Fruit fly (Drosophila melanogaster): ENCODE measurements around the gene tfc.

Gene tfc

DNA sequence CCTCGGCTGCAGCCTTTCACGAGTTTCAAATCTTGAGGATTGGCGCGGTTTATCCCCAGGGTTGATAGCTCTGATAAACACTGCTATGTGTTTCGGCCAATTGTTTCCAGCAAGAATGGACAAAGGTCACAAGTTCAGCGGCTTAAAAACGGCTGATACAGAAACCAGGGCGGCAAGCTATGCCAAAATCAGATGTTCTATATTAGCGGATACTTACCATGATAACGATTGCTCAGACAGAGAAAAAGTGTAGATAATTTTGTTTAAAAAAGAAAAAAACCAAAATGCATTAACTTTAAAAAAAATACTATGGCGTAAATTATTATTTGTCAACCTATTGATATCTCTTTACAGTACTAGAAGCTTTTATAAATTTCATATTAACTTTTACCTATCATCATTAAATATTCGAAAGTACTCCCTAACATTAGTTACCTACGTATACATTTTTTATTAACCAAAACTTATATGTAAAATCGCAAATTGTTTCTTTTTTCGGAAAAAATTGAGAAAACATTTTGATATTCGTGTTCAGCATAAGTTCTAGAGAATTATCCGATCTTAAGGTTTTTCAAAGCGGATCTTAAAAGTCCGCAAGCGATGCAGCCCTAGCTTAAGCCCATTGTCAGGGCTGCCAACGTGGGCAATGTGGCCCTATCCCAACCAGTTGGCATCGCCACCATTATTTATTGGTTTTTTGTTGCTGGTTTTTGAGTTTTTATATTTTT is 57.0 kb downstream of the tfc start, which contains the start of the genes sturkopf and Herc4 (continued):
- TF ChIP-seq NK7.1 (GFP tag; optimal IDR thresholded peaks at IDR 0.05) (peak; percentile 32), bcd (GFP tag; optimal IDR thresholded peaks at IDR 0.05) (peak; percentile 86), CG2199 (GFP tag; IDR thresholded peaks at IDR 0.05) (no peak), chm (GFP tag; IDR thresholded peaks at IDR 0.05) (0 out of 2 replicates have a peak, but pooled peaks have one; percentile 9), mld (GFP tag; IDR thresholded peaks at IDR 0.05; ENCODE audit: partially characterized antibody) (no peak), chinmo (GFP tag; IDR thresholded peaks at IDR 0.05; ENCODE audit: partially characterized antibody) (no peak), Bteb2 (GFP tag; optimal IDR thresholded peaks at IDR 0.05) (peak; percentile 73), CG11456 (GFP tag; IDR thresholded peaks at IDR 0.05) (peak; percentile 90), CkIIα-i1 (GFP tag; IDR thresholded peaks at IDR 0.05) (no peak), Lim3 (GFP tag; IDR thresholded peaks at IDR 0.05) (no peak), dmrt11E (tag; optimal IDR thresholded peaks at IDR 0.05) (peak; percentile 62), CG11696 (GFP tag; IDR thresholded peaks at IDR 0.05) (no peak), gt (GFP tag; IDR thresholded peaks at IDR 0.05) (no peak), Dref (GFP tag; IDR thresholded peaks at IDR 0.05) (peak; percentile 49), Taf1 (GFP tag; IDR thresholded peaks at IDR 0.05) (peak; percentile 10; the same call in 1 of the 2 replicates), CrebB (tag; optimal IDR thresholded peaks at IDR 0.05) (no peak), ham (GFP tag; IDR thresholded peaks at IDR 0.05) (no peak), zf30C (GFP tag; optimal IDR thresholded peaks at IDR 0.05) (no peak), CG10366 (GFP tag; IDR thresholded peaks at IDR 0.05) (peak; percentile 54), gce (GFP tag; IDR thresholded peaks at IDR 0.05) (no peak), CG14965 (GFP tag; optimal IDR thresholded peaks at IDR 0.05; ENCODE audit: borderline replicate concordance) (no peak), tup (GFP tag; optimal IDR thresholded peaks at IDR 0.05) (no peak), Fer3 (tag; optimal IDR thresholded peaks at IDR 0.05) (peak; percentile 41), vnd (GFP tag; IDR thresholded peaks at IDR 0.05; ENCODE audit: partially characterized antibody) (no peak), HmgZ (tag; optimal IDR thresholded peaks at IDR 0.05) (peak; percentile 30), bbx (GFP tag; IDR thresholded peaks at IDR 0.05; ENCODE audit: partially characterized antibody) (0 out of 2 replicates have a peak, but pooled peaks have one; percentile 7), odd (GFP tag; optimal IDR thresholded peaks at IDR 0.05) (no peak), CG5953 (GFP tag; IDR thresholded peaks at IDR 0.05) (no peak), Nf-YB (GFP tag; optimal IDR thresholded peaks at IDR 0.05) (peak; percentile 49), otp (GFP tag; IDR thresholded peaks at IDR 0.05) (no peak), CG8290 (GFP tag; optimal IDR thresholded peaks at IDR 0.05) (peak; percentile 84), CG8290 (tag; optimal IDR thresholded peaks at IDR 0.05) (peak in 1 of 2 experiments; percentile 16), CG13624 (GFP tag; optimal IDR thresholded peaks at IDR 0.05) (peak; percentile 78), ken (GFP tag; IDR thresholded peaks at IDR 0.05) (peak; percentile 70), CG12236 (GFP tag; optimal IDR thresholded peaks at IDR 0.05) (no peak), phol (tag; optimal IDR thresholded peaks at IDR 0.05) (peak; percentile 69), en (GFP tag; optimal IDR thresholded peaks at IDR 0.05) (peak; percentile 83), CG11504 (tag; optimal IDR thresholded peaks at IDR 0.05) (no peak), CG15514 (GFP tag; optimal IDR thresholded peaks at IDR 0.05) (peak; percentile 78), CG7928 (GFP tag; optimal IDR thresholded peaks at IDR 0.05) (peak; percentile 95), CG14050 (GFP tag; IDR thresholded peaks at IDR 0.05) (no peak), Elba2 (GFP tag; optimal IDR thresholded peaks at IDR 0.05) (no peak), gsb-n (tag; optimal IDR thresholded peaks at IDR 0.05) (no peak), eve (GFP tag; optimal IDR thresholded peaks at IDR 0.05) (no peak), CG13296 (GFP tag; optimal IDR thresholded peaks at IDR 0.05) (peak; percentile 55), Mes4 (GFP tag; optimal IDR thresholded peaks at IDR 0.05) (peak; percentile 48), CG34376 (GFP tag; optimal IDR thresholded peaks at IDR 0.05) (peak; percentile 7), h (optimal IDR thresholded peaks at IDR 0.05) (no peak), az2 (GFP tag; optimal IDR thresholded peaks at IDR 0.05) (peak; percentile 76), CG9727 (GFP tag; optimal IDR thresholded peaks at IDR 0.05) (peak; percentile 82), hbn (GFP tag; IDR thresholded peaks at IDR 0.05; ENCODE audit: partially characterized antibody) (no peak)

Measured in whole organism, embryonic.